Fruit fly (Drosophila melanogaster) whole organism, adult: ENCODE results near the gene CG12347.

Experiments
- CG11617 ChIP-seq: fragments of 200-800 bp; sonication (Bioruptor generic); optimal IDR thresholded peaks from 2 replicates; lab custom pipeline; 2017; ENCODE audit warnings: mild to moderate bottlenecking, missing biosample characterization, missing genetic modification reagents, missing genetic modification characterization
- CG1620 ChIP-seq: fragments of 200-800 bp; sonication (Bioruptor generic); optimal IDR thresholded peaks from 2 replicates; lab custom pipeline; 2016; ENCODE audit warnings: missing biosample characterization, missing genetic modification characterization
- CG5204 ChIP-seq: fragments of 200-800 bp; sonication (Bioruptor generic); optimal IDR thresholded peaks from 2 replicates; lab custom pipeline; 2016; ENCODE audit warnings: missing biosample characterization, missing genetic modification characterization
- CG7101 ChIP-seq: fragments of 200-800 bp; sonication (Bioruptor generic); optimal IDR thresholded peaks from 2 replicates; lab custom pipeline; 2018; ENCODE audit warnings: missing biosample characterization, mild to moderate bottlenecking, missing genetic modification characterization, moderate library complexity
- Clk ChIP-seq: fragments of 200-800 bp; sonication (Bioruptor generic); optimal IDR thresholded peaks from 2 replicates; lab custom pipeline; 2017; ENCODE audit warnings: missing biosample characterization, missing genetic modification characterization
- Crg-1 ChIP-seq: fragments of 200-800 bp; sonication (Bioruptor generic); optimal IDR thresholded peaks from 2 replicates; lab custom pipeline; 2016; ENCODE audit warnings: missing biosample characterization, missing genetic modification characterization
- Mnt ChIP-seq: fragments of 200-800 bp; sonication (Bioruptor generic); optimal IDR thresholded peaks from 2 replicates; lab custom pipeline; 2016; ENCODE audit warnings: missing biosample characterization, mild to moderate bottlenecking, missing genetic modification characterization
- bab1 ChIP-seq: fragments of 200-800 bp; sonication (Bioruptor generic); optimal IDR thresholded peaks from 3 replicates; lab custom pipeline; 2019; ENCODE audit warnings: missing biosample characterization, mild to moderate bottlenecking, missing genetic modification characterization, moderate library complexity
- cic ChIP-seq: fragments of 200-800 bp; sonication (Bioruptor generic); optimal IDR thresholded peaks from 2 replicates; lab custom pipeline; 2017; ENCODE audit warnings: missing biosample characterization, mild to moderate bottlenecking, missing genetic modification characterization, moderate library complexity
- kay ChIP-seq: fragments of 200-800 bp; sonication (Bioruptor generic); peaks from one replicate; lab custom pipeline; 2016; ENCODE audit warnings: missing biosample characterization, missing genetic modification characterization, borderline replicate concordance
- ovo ChIP-seq: fragments of 200-800 bp; sonication (Bioruptor generic); optimal IDR thresholded peaks from 2 replicates; lab custom pipeline; 2016; ENCODE audit warnings: missing biosample characterization, missing genetic modification characterization
- tj ChIP-seq: fragments of 200-800 bp; sonication (Bioruptor generic); optimal IDR thresholded peaks from 3 replicates; lab custom pipeline; 2017; ENCODE audit warnings: missing biosample characterization, mild to moderate bottlenecking, missing genetic modification characterization, moderate library complexity
- toe ChIP-seq: fragments of 200-800 bp; sonication (Bioruptor generic); optimal IDR thresholded peaks from 2 replicates; lab custom pipeline; 2016; ENCODE audit warnings: missing biosample characterization, missing genetic modification characterization

dm6 chr3R:17861878-17862662 lies 44.2 kb upstream of the CG12347 start:
- TF ChIP-seq CG11617 (no peak), Crg-1 (GFP tag; lab: Kevin White, UChicago) (no peak), ovo (GFP tag; lab: Kevin White, UChicago) (no peak), Clk (GFP tag; lab: Kevin White, UChicago) (no peak), bab1 (GFP tag; lab: Kevin White, UChicago) (no peak), tj (GFP tag; lab: Kevin White, UChicago) (no peak), cic (GFP tag; lab: Kevin White, UChicago) (no peak), CG7101 (tag; lab: Kevin White, UChicago) (no peak), CG1620 (GFP tag; lab: Kevin White, UChicago) (no peak), Mnt (GFP tag; lab: Kevin White, UChicago) (no peak), toe (no peak), kay (no peak), CG5204 (GFP tag; lab: Kevin White, UChicago) (no peak)
